Fruit fly (Drosophila melanogaster): ENCODE results near the gene Cad96Ca.

The Cad96Ca gene

dm6 chr3R:25193726-25194204 lies 14.3 kb downstream of the Cad96Ca start, which contains the start of gene lobo (continued):
- TF ChIP-seq Bteb2 (GFP tag; optimal IDR thresholded peaks at IDR 0.05) (peak; percentile 35), CG18599 (GFP tag; optimal IDR thresholded peaks at IDR 0.05) (no peak), HLH4C (GFP tag; IDR thresholded peaks at IDR 0.05; ENCODE audit: partially characterized antibody) (no peak), dpn (GFP tag; optimal IDR thresholded peaks at IDR 0.05) (peak; percentile 49 to 73), Hr51 (GFP tag; optimal IDR thresholded peaks at IDR 0.05) (peak; percentile 46 to 53), CG31388 (GFP tag; optimal IDR thresholded peaks at IDR 0.05) (no peak), CG18262 (tag; optimal IDR thresholded peaks at IDR 0.05) (no peak), MBD-R2 (GFP tag; IDR thresholded peaks at IDR 0.05) (peak; percentile 49), caup (GFP tag; optimal IDR thresholded peaks at IDR 0.05; ENCODE audit: severe bottlenecking) (peak; percentile 66), sisA (GFP tag; IDR thresholded peaks at IDR 0.05) (0 out of 2 replicates have a peak, but pooled peaks have one; percentile 26), jigr1 (GFP tag; IDR thresholded peaks at IDR 0.05) (no peak), tna (GFP tag; IDR thresholded peaks at IDR 0.05; ENCODE audit: partially characterized antibody) (no peak), ind (GFP tag; optimal IDR thresholded peaks at IDR 0.05) (peak; percentile 13), CG7839 (tag; optimal IDR thresholded peaks at IDR 0.05) (peak; percentile 50), stc (GFP tag; IDR thresholded peaks at IDR 0.05) (peak; percentile 69), CG1602 (GFP tag; optimal IDR thresholded peaks at IDR 0.05) (no peak), CG12071 (GFP tag; optimal IDR thresholded peaks at IDR 0.05) (no peak), kah (GFP tag; optimal IDR thresholded peaks at IDR 0.05) (no peak), CG11456 (GFP tag; IDR thresholded peaks at IDR 0.05) (no peak; the same call in 2 of the 3 replicates), Dad (GFP tag; optimal IDR thresholded peaks at IDR 0.05) (peak; percentile 30), Deaf1 (tag; optimal IDR thresholded peaks at IDR 0.05) (peak; percentile 12), H2.0 (GFP tag; IDR thresholded peaks at IDR 0.05) (peak; percentile 54), Xbp1 (GFP tag; optimal IDR thresholded peaks at IDR 0.05) (peak; percentile 65), Nf-YB (GFP tag; optimal IDR thresholded peaks at IDR 0.05) (peak; percentile 60), Gsc (GFP tag; IDR thresholded peaks at IDR 0.05) (no peak), Camta (GFP tag; optimal IDR thresholded peaks at IDR 0.05) (peak; percentile 75), org-1 (GFP tag; optimal IDR thresholded peaks at IDR 0.05) (no peak), CG4730 (GFP tag; IDR thresholded peaks at IDR 0.05) (peak; percentile 62; the same call in 1 of the 2 replicates), GATAe (GFP tag; conservative IDR thresholded peaks at IDR 0.05) (no peak), CG17568 (GFP tag; optimal IDR thresholded peaks at IDR 0.05) (no peak), H15 (GFP tag; IDR thresholded peaks at IDR 0.05) (peak; percentile 61; the same call in 2 of the 3 replicates), nau (GFP tag; optimal IDR thresholded peaks at IDR 0.05) (no peak), CG14965 (GFP tag; optimal IDR thresholded peaks at IDR 0.05; ENCODE audit: borderline replicate concordance) (peak; percentile 11), chinmo (GFP tag; IDR thresholded peaks at IDR 0.05; ENCODE audit: partially characterized antibody) (0 out of 4 replicates have a peak, but pooled peaks have one; percentile 26), CG11247 (GFP tag; IDR thresholded peaks at IDR 0.05) (peak; percentile 39; the same call in 1 of the 2 replicates), nmo (GFP tag; optimal IDR thresholded peaks at IDR 0.05) (peak; percentile 57), ash1 (GFP tag; optimal IDR thresholded peaks at IDR 0.05) (no peak), Atf-2 (GFP tag; optimal IDR thresholded peaks at IDR 0.05) (peak; percentile 44), MTF-1 (GFP tag; optimal IDR thresholded peaks at IDR 0.05; ENCODE audit: borderline replicate concordance) (no peak), CG10209 (GFP tag; optimal IDR thresholded peaks at IDR 0.05) (peak; percentile 59), CG9437 (GFP tag; optimal IDR thresholded peaks at IDR 0.05) (peak; percentile 47), CG12219 (GFP tag; optimal IDR thresholded peaks at IDR 0.05) (peak; percentile 17), ap (GFP tag; IDR thresholded peaks at IDR 0.05) (peak; percentile 22; the same call in 1 of the 2 replicates), Ets97D (GFP tag; optimal IDR thresholded peaks at IDR 0.05) (peak; percentile 98), CG10565 (GFP tag; optimal IDR thresholded peaks at IDR 0.05) (no peak), pfk (GFP tag; optimal IDR thresholded peaks at IDR 0.05) (peak; percentile 11), gsb (GFP tag; IDR thresholded peaks at IDR 0.05) (no peak), bbx (GFP tag; IDR thresholded peaks at IDR 0.05; ENCODE audit: partially characterized antibody) (0 out of 2 replicates have a peak, but pooled peaks have one; percentile 36), gcm (GFP tag; optimal IDR thresholded peaks at IDR 0.05) (peak; percentile 30)
